Worm (Caenorhabditis elegans): ENCODE data around the gene B0238.12.

The B0238.12 gene

DNA sequence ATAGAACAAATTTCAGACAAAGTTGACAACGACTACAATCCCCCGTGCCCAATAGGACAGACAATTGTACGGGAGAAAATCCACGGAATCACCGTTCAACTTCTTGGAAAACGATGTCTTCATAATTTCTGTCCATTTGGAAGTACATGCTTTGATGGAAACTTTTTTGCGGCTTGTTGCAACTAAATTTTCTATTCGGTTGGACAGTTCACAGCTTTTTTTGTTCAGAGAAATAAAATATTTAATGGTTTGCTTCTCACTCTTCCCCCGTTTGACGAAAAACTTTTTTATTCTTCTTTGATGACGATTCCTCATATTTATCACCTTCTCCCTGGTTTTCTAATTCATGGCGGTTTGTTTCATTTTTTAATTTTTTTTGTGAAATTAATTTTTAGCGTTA, 48.5 kb downstream of the B0238.12 start, which contains the start of gene C10G8.2:
Gene C10G8.2, plus strand, starts transcription at position 301 of the 400 bp plus-strand sequence.
- no peak for TF ChIP-seq pes-1 (GFP tag; IDR thresholded peaks at IDR 0.05)
- no peak for TF ChIP-seq hmg-4 (GFP tag; optimal IDR thresholded peaks at IDR 0.05)
- no peak for TF ChIP-seq ceh-36 (tag; optimal IDR thresholded peaks at IDR 0.05)
- TF ChIP-seq aly-1 (tag; optimal IDR thresholded peaks at IDR 0.05) = no peak
- TF ChIP-seq flt-1 (GFP tag; IDR thresholded peaks at IDR 0.05) = no peak
- TF ChIP-seq ceh-13 (GFP tag; optimal IDR thresholded peaks at IDR 0.05) = no peak
- TF ChIP-seq tbx-11 (GFP tag; IDR thresholded peaks at IDR 0.05) = no peak
- TF ChIP-seq hmbx-1 (tag; optimal IDR thresholded peaks at IDR 0.05) = no peak
- TF ChIP-seq sea-1 (GFP tag; conservative IDR thresholded peaks at IDR 0.05) = no peak
- no peak for TF ChIP-seq F13C5.2 (tag; optimal IDR thresholded peaks at IDR 0.05)
- no peak for TF ChIP-seq tbx-37 (GFP tag; conservative IDR thresholded peaks at IDR 0.05)

DNA sequence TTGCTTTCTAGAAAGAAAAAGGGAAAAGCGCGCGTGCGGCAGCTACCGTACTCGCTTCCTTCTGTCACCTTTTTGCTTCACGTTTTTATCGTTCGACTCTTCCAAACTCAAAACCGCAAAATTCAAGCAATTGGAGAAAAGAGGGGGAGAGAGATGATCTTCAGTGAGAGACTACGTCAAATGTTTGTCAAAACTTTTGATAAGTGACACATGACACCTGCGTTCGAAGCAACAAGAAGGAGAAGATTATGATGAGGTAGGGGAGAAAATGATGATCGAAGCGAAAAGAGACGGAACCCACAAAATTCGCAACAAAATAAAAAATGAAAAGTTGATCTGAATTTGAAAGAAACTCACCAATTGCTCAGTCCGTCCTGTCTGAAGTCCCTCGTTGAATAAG, 52.7 kb downstream of the B0238.12 start:
- no peak for TF ChIP-seq tra-4 (tag; optimal IDR thresholded peaks at IDR 0.05)
- no peak for TF ChIP-seq scrt-1 (GFP tag; IDR thresholded peaks at IDR 0.05)

Data from whole organism, early embryonic.